Worm (Caenorhabditis elegans): ENCODE data around the gene ceh-10.

ceh-10 gene

DNA sequence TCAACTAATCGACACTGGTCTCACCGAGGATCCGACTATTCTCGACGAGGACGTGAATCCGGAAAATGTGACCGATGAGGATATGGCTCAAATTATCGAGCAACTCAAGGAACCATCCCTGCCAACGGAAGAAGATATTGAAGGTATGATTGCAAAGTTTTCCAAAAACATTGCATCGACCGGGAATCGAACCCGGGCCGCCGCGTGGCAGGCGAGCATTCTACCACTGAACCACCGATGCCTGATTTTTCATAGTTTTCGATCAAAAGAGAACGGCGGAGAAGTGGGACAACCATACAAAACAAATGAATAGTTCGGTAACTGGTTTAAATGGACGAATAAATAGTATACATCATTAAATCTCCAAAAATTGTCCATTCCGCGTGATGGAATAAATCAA lies 37.0 kb upstream of the ceh-10 start (continued):
- peak; percentile 76 for TF ChIP-seq snpc-1.2 (GFP tag; IDR thresholded peaks at IDR 0.05)
- TF ChIP-seq cey-2 (tag; optimal IDR thresholded peaks at IDR 0.05; ENCODE audit: borderline replicate concordance, insufficient read depth): no peak
- TF ChIP-seq spr-3 (GFP tag; optimal IDR thresholded peaks at IDR 0.05): no peak
- TF ChIP-seq skn-1 (tag; optimal IDR thresholded peaks at IDR 0.05): no peak
- no peak for TF ChIP-seq ces-1 (GFP tag; optimal IDR thresholded peaks at IDR 0.05)
- TF ChIP-seq mep-1 (tag; optimal IDR thresholded peaks at IDR 0.05): peak; percentile 14
- TF ChIP-seq spr-1 (tag; optimal IDR thresholded peaks at IDR 0.05): peak; percentile 11
- no peak for TF ChIP-seq nhr-25 (tag; optimal IDR thresholded peaks at IDR 0.05; ENCODE audit: borderline replicate concordance, insufficient read depth)
- TF ChIP-seq hmg-1.1 (GFP tag; IDR thresholded peaks at IDR 0.05): peak; percentile 50; the same call in 1 of the 2 replicates
- no peak for TF ChIP-seq rbr-2 (tag; optimal IDR thresholded peaks at IDR 0.05)
- no peak for TF ChIP-seq T20F7.1 (GFP tag; optimal IDR thresholded peaks at IDR 0.05)
- TF ChIP-seq tra-1 (GFP tag; IDR thresholded peaks at IDR 0.05): peak; percentile 50
- TF ChIP-seq arid-1 (GFP tag; conservative IDR thresholded peaks at IDR 0.05): peak; percentile 10; the same call in 1 of the 2 replicates
- TF ChIP-seq nhr-48 (tag; optimal IDR thresholded peaks at IDR 0.05): no peak
- TF ChIP-seq madf-9 (GFP tag; conservative IDR thresholded peaks at IDR 0.05): no peak
- peak; percentile 63 for TF ChIP-seq T26A8.4 (GFP tag; IDR thresholded peaks at IDR 0.05)
- no peak for TF ChIP-seq ceh-20 (GFP tag; IDR thresholded peaks at IDR 0.05)
- no peak for TF ChIP-seq ama-1 (optimal IDR thresholded peaks at IDR 0.05)
- TF ChIP-seq ZK337.2 (GFP tag; IDR thresholded peaks at IDR 0.05): no peak
- TF ChIP-seq Y75B8A.6 (GFP tag; IDR thresholded peaks at IDR 0.05): peak; percentile 73; the same call in 1 of the 2 replicates
- no peak for TF ChIP-seq duxl-1 (tag; optimal IDR thresholded peaks at IDR 0.05; ENCODE audit: poor library complexity)
- TF ChIP-seq vab-7 (GFP tag; IDR thresholded peaks at IDR 0.05): peak; percentile 62
- no peak for TF ChIP-seq nhr-111 (GFP tag; optimal IDR thresholded peaks at IDR 0.05)
- no peak for TF ChIP-seq ztf-11 (tag; optimal IDR thresholded peaks at IDR 0.05)
- TF ChIP-seq mdl-1 (tag; optimal IDR thresholded peaks at IDR 0.05): no peak
- 0 out of 2 replicates have a peak, but pooled peaks have one; percentile 70 for TF ChIP-seq D1046.2 (GFP tag; IDR thresholded peaks at IDR 0.05)
- no peak for TF ChIP-seq saeg-2 (GFP tag; IDR thresholded peaks at IDR 0.05)
- TF ChIP-seq daf-16 (GFP tag; optimal IDR thresholded peaks at IDR 0.05): peak in 1 of 2 experiments; percentile 39
- no peak for TF ChIP-seq daf-16 (tag; optimal IDR thresholded peaks at IDR 0.05)
- no peak for TF ChIP-seq pqm-1 (tag; optimal IDR thresholded peaks at IDR 0.05)
- 0 out of 2 replicates have a peak, but pooled peaks have one; percentile 23 for TF ChIP-seq mxl-2 (GFP tag; conservative IDR thresholded peaks at IDR 0.05)
- TF ChIP-seq dmd-9 (GFP tag; IDR thresholded peaks at IDR 0.05): 0 out of 2 replicates have a peak, but pooled peaks have one; percentile 14
- peak; percentile 53 for TF ChIP-seq F26F4.8 (GFP tag; conservative IDR thresholded peaks at IDR 0.05)
- no peak for TF ChIP-seq attf-4 (tag; optimal IDR thresholded peaks at IDR 0.05)
- TF ChIP-seq tag-97 (GFP tag; IDR thresholded peaks at IDR 0.05): no peak
- TF ChIP-seq zag-1 (tag; optimal IDR thresholded peaks at IDR 0.05): no peak
- no peak for TF ChIP-seq ztf-7 (tag; optimal IDR thresholded peaks at IDR 0.05)
- no peak for TF ChIP-seq nhr-42 (GFP tag; IDR thresholded peaks at IDR 0.05)
- 0 out of 2 replicates have a peak, but pooled peaks have one; percentile 8 for TF ChIP-seq daf-19 (GFP tag; conservative IDR thresholded peaks at IDR 0.05)
- no peak for TF ChIP-seq nhr-77 (tag; optimal IDR thresholded peaks at IDR 0.05)
- no peak for TF ChIP-seq F49E8.2 (tag; optimal IDR thresholded peaks at IDR 0.05; ENCODE audit: borderline replicate concordance)
- TF ChIP-seq lsy-2 (tag; optimal IDR thresholded peaks at IDR 0.05): peak in 1 of 2 experiments; percentile 20
- no peak for TF ChIP-seq F37D6.2 (tag; optimal IDR thresholded peaks at IDR 0.05)
- no peak for TF ChIP-seq ceh-62 (tag; optimal IDR thresholded peaks at IDR 0.05)
- peak; percentile 17 for TF ChIP-seq mes-2 (tag; optimal IDR thresholded peaks at IDR 0.05; ENCODE audit: poor library complexity, severe bottlenecking)
- peak; percentile 12 for TF ChIP-seq dve-1 (tag; optimal IDR thresholded peaks at IDR 0.05; ENCODE audit: insufficient read depth)
- TF ChIP-seq lir-3 (tag; optimal IDR thresholded peaks at IDR 0.05): no peak
- TF ChIP-seq nhr-237 (tag; optimal IDR thresholded peaks at IDR 0.05): no peak
- no peak for TF ChIP-seq dpl-1 (GFP tag; optimal IDR thresholded peaks at IDR 0.05)
- no peak for TF ChIP-seq lin-29 (GFP tag; IDR thresholded peaks at IDR 0.05)
- no peak for TF ChIP-seq F10B5.3 (tag; optimal IDR thresholded peaks at IDR 0.05)
